Worm (Caenorhabditis elegans) whole organism, L4/young adult: ENCODE data around the gene grdn-1.

ENCODE experiments used
- W03F9.2 ChIP-seq: fragments of 150-350 bp; optimal IDR thresholded peaks from 2 replicates; lab custom pipeline; 2014; ENCODE audit warnings: missing biosample characterization, missing genetic modification characterization
- dao-5 ChIP-seq: sonication (generic microtip); optimal IDR thresholded peaks from 2 replicates; lab custom pipeline; 2016; ENCODE audit warnings: missing genotype, missing genetic modification characterization, moderate library complexity, missing compliant biosample characterization
- him-1 ChIP-seq: sonication (generic microtip); optimal IDR thresholded peaks from 2 replicates; lab custom pipeline; 2016; ENCODE audit warnings: missing genotype, missing genetic modification reagents, missing genetic modification characterization, missing compliant biosample characterization

- no peak for TF ChIP-seq him-1 (tag; lab: Kevin White, UChicago)
- no peak for TF ChIP-seq dao-5 (tag; lab: Kevin White, UChicago)
- TF ChIP-seq W03F9.2 (tag; lab: Kevin White, UChicago) = no peak
Measured at ce11 chrV:18639074-18639473, 46.5 kb downstream of the grdn-1 start.
